Fruit fly (Drosophila melanogaster) whole organism, embryonic: ENCODE data around the gene Gmap.

Source experiments
- CG17359 ChIP-seq: fragments of 200-800 bp; sonication (Bioruptor generic); optimal IDR thresholded peaks from 3 replicates; lab custom pipeline; 2018; ENCODE audit warnings: missing biosample characterization, mild to moderate bottlenecking, missing genetic modification characterization, moderate library complexity
- CG2889 ChIP-seq: fragments of 200-800 bp; sonication (Bioruptor generic); IDR thresholded peaks from 3 replicates; pipeline ENCODE4 v1.3.6; 2022; ENCODE audit warnings: missing biosample characterization, missing genetic modification characterization
- CG3995 ChIP-seq: fragments of 200-800 bp; sonication (Bioruptor generic); optimal IDR thresholded peaks from 3 replicates; lab custom pipeline; 2016; ENCODE audit warnings: missing biosample characterization, missing genetic modification characterization
- CG6654 ChIP-seq: fragments of 200-800 bp; sonication (Bioruptor generic); optimal IDR thresholded peaks from 2 replicates; lab custom pipeline; 2017; ENCODE audit warnings: missing biosample characterization, mild to moderate bottlenecking, missing genetic modification characterization
- NK7.1 ChIP-seq: fragments of 200-800 bp; sonication (Bioruptor generic); optimal IDR thresholded peaks from 3 replicates; lab custom pipeline; 2016; ENCODE audit warnings: missing biosample characterization, missing genetic modification characterization
- Poxn ChIP-seq: fragments of 200-800 bp; sonication (Bioruptor generic); IDR thresholded peaks from 2 replicates; pipeline ENCODE4 v1.3.6; 2022; ENCODE audit warnings: missing biosample characterization, missing genetic modification characterization
- Sox102F ChIP-seq: fragments of 200-800 bp; sonication (Bioruptor generic); optimal IDR thresholded peaks from 2 replicates; lab custom pipeline; 2018; ENCODE audit warnings: missing biosample characterization, mild to moderate bottlenecking, missing genetic modification characterization, moderate library complexity
- ind ChIP-seq: fragments of 200-800 bp; sonication (Bioruptor generic); optimal IDR thresholded peaks from 3 replicates; lab custom pipeline; 2016; ENCODE audit warnings: missing biosample characterization, missing genetic modification characterization
- vnd ChIP-seq: fragments of 200-800 bp; sonication (Bioruptor generic); IDR thresholded peaks from 3 replicates; pipeline ENCODE4 v1.3.6; 2022; ENCODE audit warnings: missing biosample characterization, missing genetic modification characterization; ENCODE audit not compliant: partially characterized antibody
- wek ChIP-seq: fragments of 200-800 bp; sonication (Bioruptor generic); optimal IDR thresholded peaks from 3 replicates; lab custom pipeline; 2018; ENCODE audit warnings: missing biosample characterization, mild to moderate bottlenecking, missing genetic modification characterization, moderate library complexity

- TF ChIP-seq vnd (GFP tag; lab: Robert Waterston, UW), result no peak
- TF ChIP-seq CG3995, result no peak
- TF ChIP-seq NK7.1, result no peak
- TF ChIP-seq CG6654, result no peak
- TF ChIP-seq wek (GFP tag; lab: Kevin White, UChicago), result no peak
- no peak for TF ChIP-seq Sox102F (GFP tag; lab: Kevin White, UChicago)
- TF ChIP-seq CG2889, result no peak
- TF ChIP-seq Poxn (GFP tag; lab: Robert Waterston, UW), result no peak
- no peak for TF ChIP-seq CG17359
- TF ChIP-seq ind (GFP tag; lab: Kevin White, UChicago), result no peak
These were observed 10.1 kb downstream of the Gmap start for dm6 chrX:15496651-15497409.
